Worm (Caenorhabditis elegans) whole organism, mixed stage, embryonic: ENCODE data around the gene F26F12.3.

Experiments
- blmp-1 ChIP-seq: fragments of 150-350 bp; optimal IDR thresholded peaks from 2 replicates; lab custom pipeline; 2014; ENCODE audit warnings: missing biosample characterization, missing genetic modification characterization
- elt-1 ChIP-seq: sonication (generic microtip); optimal IDR thresholded peaks from 2 replicates; lab custom pipeline; 2017; ENCODE audit warnings: missing genetic modification characterization, mild to moderate bottlenecking, missing compliant biosample characterization, antibody characterized with exemption, moderate library complexity, borderline replicate concordance; ENCODE audit not compliant: insufficient read depth
- lsy-2 ChIP-seq: fragments of 150-350 bp; optimal IDR thresholded peaks from 2 replicates; lab custom pipeline; 2014; ENCODE audit warnings: missing biosample characterization, missing genetic modification characterization

- TF ChIP-seq lsy-2: no peak
- no peak for TF ChIP-seq blmp-1 (tag; lab: Kevin White, UChicago)
- TF ChIP-seq elt-1: no peak
Observed at ce11 chrV:5844349-5844760, 1.2 kb downstream of the F26F12.3 start.
